Worm (Caenorhabditis elegans): ENCODE results near the gene ceh-60.

ce11 chrX:6520644-6521043, 9.3 kb downstream of the ceh-60 start:
- no peak for TF ChIP-seq hlh-26 (GFP tag; conservative IDR thresholded peaks at IDR 0.05)
- no peak for TF ChIP-seq F52B5.7 (tag; optimal IDR thresholded peaks at IDR 0.05)
- TF ChIP-seq athp-1 (tag; optimal IDR thresholded peaks at IDR 0.05), result no peak
